Worm (Caenorhabditis elegans) whole organism, mixed stage, embryonic: ENCODE data around the gene str-238.

ENCODE experiments used
- ces-1 ChIP-seq: fragments of 150-350 bp; optimal IDR thresholded peaks from 2 replicates; lab custom pipeline; 2014; ENCODE audit warnings: missing biosample characterization, missing genetic modification reagents, missing genetic modification characterization
- elt-3 ChIP-seq: fragments of 150-350 bp; optimal IDR thresholded peaks from 2 replicates; lab custom pipeline; 2014; ENCODE audit warnings: missing biosample characterization, missing genetic modification characterization
- nhr-12 ChIP-seq: fragments of 150-350 bp; optimal IDR thresholded peaks from 2 replicates; lab custom pipeline; 2014; ENCODE audit warnings: missing biosample characterization, missing genetic modification characterization
- nhr-237 ChIP-seq: fragments of 150-350 bp; optimal IDR thresholded peaks from 2 replicates; lab custom pipeline; 2014; ENCODE audit warnings: missing biosample characterization, missing genetic modification characterization
- nhr-76 ChIP-seq: sonication (generic microtip); optimal IDR thresholded peaks from 2 replicates; lab custom pipeline; 2017; ENCODE audit warnings: missing biosample characterization, missing genetic modification characterization
- pha-4 ChIP-seq: fragments of 150-350 bp; optimal IDR thresholded peaks from 2 replicates; lab custom pipeline; 2018; ENCODE audit warnings: missing biosample characterization, missing genetic modification reagents, missing genetic modification characterization
- snpc-4 ChIP-seq: fragments of 150-350 bp; optimal IDR thresholded peaks from 2 replicates; lab custom pipeline; 2014; ENCODE audit warnings: missing biosample characterization, missing genetic modification characterization
- tbx-8 ChIP-seq: fragments of 200-800 bp; sonication (Bioruptor generic); optimal IDR thresholded peaks from 2 replicates; lab custom pipeline; 2018; ENCODE audit warnings: mild to moderate bottlenecking, missing genetic modification characterization, moderate library complexity, missing compliant biosample characterization
- unc-62 ChIP-seq: fragments of 150-350 bp; optimal IDR thresholded peaks from 2 replicates; lab custom pipeline; 2014; ENCODE audit warnings: missing biosample characterization, missing genetic modification reagents, missing genetic modification characterization
- ztf-11 ChIP-seq: fragments of 150-350 bp; optimal IDR thresholded peaks from 2 replicates; lab custom pipeline; 2014; ENCODE audit warnings: missing biosample characterization, missing genetic modification characterization

DNA sequence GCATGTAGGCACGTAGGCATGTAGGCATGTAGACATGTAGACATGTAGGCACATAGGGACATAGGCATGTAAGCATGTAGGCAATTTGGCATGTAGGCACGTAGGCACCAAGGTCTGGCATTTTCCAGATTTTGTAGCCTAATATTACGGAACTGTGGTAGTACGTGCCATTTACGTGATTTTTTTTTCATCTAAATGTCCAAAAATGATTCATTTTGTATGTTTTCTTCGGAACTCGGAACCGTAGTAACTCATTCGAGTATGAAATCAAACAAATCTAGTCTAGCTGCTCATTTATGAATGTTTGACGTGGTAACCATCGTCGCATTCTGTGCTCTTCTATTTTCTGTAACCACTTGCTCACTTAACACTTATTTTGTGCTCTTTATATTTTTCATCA, 13.5 kb downstream of the str-238 start, which contains the start of gene srbc-59:
- no peak for TF ChIP-seq ces-1 (GFP tag; lab: Kevin White, UChicago)
- no peak for TF ChIP-seq unc-62 (GFP tag; lab: Kevin White, UChicago)
- no peak for TF ChIP-seq nhr-12 (tag; lab: Kevin White, UChicago)
- TF ChIP-seq snpc-4 (tag; lab: Kevin White, UChicago): no peak
- TF ChIP-seq elt-3 (tag; lab: Kevin White, UChicago): no peak
- TF ChIP-seq tbx-8 (GFP tag; lab: Kevin White, UChicago): no peak
- TF ChIP-seq pha-4 (tag; lab: Kevin White, UChicago): no peak
- no peak for TF ChIP-seq nhr-237 (tag; lab: Kevin White, UChicago)
- no peak for TF ChIP-seq nhr-76
- no peak for TF ChIP-seq ztf-11 (tag; lab: Kevin White, UChicago)
